Fruit fly (Drosophila melanogaster): ENCODE measurements around the gene lilli.

dm6 chr2L:2920641-2921040, 34.9 kb downstream of the lilli start:
- TF ChIP-seq CG8478 (optimal IDR thresholded peaks at IDR 0.05) = no peak
- TF ChIP-seq CTCF (optimal IDR thresholded peaks at IDR 0.05) = no peak

Data from S2 (cell line).